Fruit fly (Drosophila melanogaster) whole organism, embryonic: Measurements from ENCODE around the gene SREBP.

ENCODE experiments used
- Aef1 ChIP-seq: fragments of 200-800 bp; sonication (Bioruptor generic); IDR thresholded peaks from 3 replicates; pipeline ENCODE4 v1.3.6; 2022; ENCODE audit warnings: missing biosample characterization, missing genetic modification characterization
- Awh ChIP-seq: fragments of 200-800 bp; sonication (Bioruptor generic); IDR thresholded peaks from 2 replicates; pipeline ENCODE4, ENCODE4 v1.3.6; 2022; ENCODE audit warnings: missing biosample characterization, missing genetic modification characterization
- CG11085 ChIP-seq: fragments of 200-800 bp; sonication (Bioruptor generic); IDR thresholded peaks from 2 replicates; pipeline ENCODE4 v1.3.6; 2022; ENCODE audit warnings: missing biosample characterization, missing genetic modification characterization
- CG11093 ChIP-seq: fragments of 200-800 bp; sonication (Bioruptor generic); IDR thresholded peaks from 3 replicates; pipeline ENCODE4 v1.3.6; 2022; ENCODE audit warnings: missing biosample characterization, missing genetic modification characterization
- CG12104 ChIP-seq: fragments of 200-800 bp; sonication (Bioruptor generic); optimal IDR thresholded peaks from 3 replicates; lab custom pipeline; 2016; ENCODE audit warnings: missing biosample characterization, missing genetic modification characterization
- CG13424 ChIP-seq: fragments of 200-800 bp; sonication (Bioruptor generic); optimal IDR thresholded peaks from 2 replicates; lab custom pipeline; 2019; ENCODE audit warnings: missing biosample characterization, mild to moderate bottlenecking, missing genetic modification characterization, moderate library complexity
- CG14050 ChIP-seq: fragments of 200-800 bp; sonication (Bioruptor generic); IDR thresholded peaks from 3 replicates; pipeline ENCODE4 v1.3.6; 2022; ENCODE audit warnings: missing biosample characterization, missing genetic modification characterization
- CG15514 ChIP-seq: fragments of 200-800 bp; sonication (Bioruptor generic); optimal IDR thresholded peaks from 3 replicates; lab custom pipeline; 2017; ENCODE audit warnings: missing biosample characterization, missing genetic modification characterization, mild to moderate bottlenecking, moderate library complexity, missing genetic modification reagents
- CG16863 ChIP-seq: fragments of 200-800 bp; sonication (Bioruptor generic); optimal IDR thresholded peaks from 3 replicates; lab custom pipeline; 2016; ENCODE audit warnings: missing biosample characterization, missing genetic modification characterization
- CG18262 ChIP-seq: fragments of 200-800 bp; optimal IDR thresholded peaks from 3 replicates; lab custom pipeline; 2019; ENCODE audit warnings: missing biosample characterization, mild to moderate bottlenecking, missing genetic modification characterization, moderate library complexity
- CG18764 ChIP-seq: fragments of 200-800 bp; sonication (Bioruptor generic); optimal IDR thresholded peaks from 3 replicates; lab custom pipeline; 2016; ENCODE audit warnings: missing biosample characterization, missing genetic modification characterization
- CG2199 ChIP-seq: fragments of 200-800 bp; sonication (Bioruptor generic); IDR thresholded peaks from 3 replicates; pipeline ENCODE4 v1.3.6; 2022; ENCODE audit warnings: missing biosample characterization, missing genetic modification characterization
- CG2889 ChIP-seq: fragments of 200-800 bp; sonication (Bioruptor generic); IDR thresholded peaks from 3 replicates; pipeline ENCODE4 v1.3.6; 2022; ENCODE audit warnings: missing biosample characterization, missing genetic modification characterization
- CG33557 ChIP-seq: fragments of 200-800 bp; sonication (Bioruptor generic); optimal IDR thresholded peaks from 2 replicates; lab custom pipeline; 2019; ENCODE audit warnings: missing biosample characterization, mild to moderate bottlenecking, missing genetic modification characterization, moderate library complexity
- CG4328 ChIP-seq: fragments of 200-800 bp; sonication (Bioruptor generic); optimal IDR thresholded peaks from 3 replicates; lab custom pipeline; 2017; ENCODE audit warnings: missing biosample characterization, missing genetic modification reagents, missing genetic modification characterization
- CG4617 ChIP-seq: fragments of 200-800 bp; sonication (Bioruptor generic); optimal IDR thresholded peaks from 3 replicates; lab custom pipeline; 2016; ENCODE audit warnings: missing biosample characterization, missing genetic modification characterization, borderline replicate concordance
- CG6654 ChIP-seq: fragments of 200-800 bp; sonication (Bioruptor generic); optimal IDR thresholded peaks from 2 replicates; lab custom pipeline; 2017; ENCODE audit warnings: missing biosample characterization, mild to moderate bottlenecking, missing genetic modification characterization
- CG8765 ChIP-seq: fragments of 200-800 bp; sonication (Bioruptor generic); IDR thresholded peaks from 2 replicates; pipeline ENCODE4 v1.3.6; 2022; ENCODE audit warnings: missing biosample characterization, missing genetic modification characterization
- CG9876 ChIP-seq: fragments of 200-800 bp; sonication (Bioruptor generic); optimal IDR thresholded peaks from 2 replicates; lab custom pipeline; 2016; ENCODE audit warnings: missing biosample characterization, missing genetic modification characterization
- CTCF ChIP-seq: fragments of 200-800 bp; sonication (Bioruptor generic); optimal IDR thresholded peaks from 2 replicates; lab custom pipeline; 2017; ENCODE audit warnings: missing biosample characterization, mild to moderate bottlenecking, missing genetic modification characterization, moderate library complexity
- CkIIα-i1 ChIP-seq: fragments of 200-800 bp; sonication (Bioruptor generic); IDR thresholded peaks from 2 replicates; pipeline ENCODE4 v1.3.6; 2022; ENCODE audit warnings: missing biosample characterization, missing genetic modification characterization
- CoRest ChIP-seq: fragments of 200-800 bp; sonication (Bioruptor generic); optimal IDR thresholded peaks from 3 replicates; lab custom pipeline; 2018; ENCODE audit warnings: missing biosample characterization, mild to moderate bottlenecking, missing genetic modification characterization, moderate library complexity
- D19A ChIP-seq: fragments of 200-800 bp; optimal IDR thresholded peaks from 3 replicates; lab custom pipeline; 2019; ENCODE audit warnings: missing biosample characterization, mild to moderate bottlenecking, missing genetic modification characterization, moderate library complexity
- Dbx ChIP-seq: fragments of 200-800 bp; sonication (Bioruptor generic); IDR thresholded peaks from 3 replicates; pipeline ENCODE4 v1.3.6; 2022; ENCODE audit warnings: missing biosample characterization, missing genetic modification characterization
- Dp ChIP-seq: fragments of 200-800 bp; sonication (Bioruptor generic); optimal IDR thresholded peaks from 2 replicates; lab custom pipeline; 2018; ENCODE audit warnings: missing biosample characterization, mild to moderate bottlenecking, missing genetic modification characterization, moderate library complexity
- Fer1 ChIP-seq: fragments of 200-800 bp; sonication (Bioruptor generic); optimal IDR thresholded peaks from 2 replicates; lab custom pipeline; 2017; ENCODE audit warnings: missing biosample characterization, mild to moderate bottlenecking, missing genetic modification characterization
- Hand ChIP-seq: fragments of 200-800 bp; sonication (Bioruptor generic); optimal IDR thresholded peaks from 2 replicates; lab custom pipeline; 2017; ENCODE audit warnings: mild to moderate bottlenecking, missing biosample characterization, missing genetic modification reagents, missing genetic modification characterization
- Hey ChIP-seq: fragments of 200-800 bp; sonication (Bioruptor generic); optimal IDR thresholded peaks from 3 replicates; lab custom pipeline; 2018; ENCODE audit warnings: missing biosample characterization, mild to moderate bottlenecking, missing genetic modification characterization
- Hmx ChIP-seq: fragments of 200-800 bp; sonication (Bioruptor generic); optimal IDR thresholded peaks from 2 replicates; lab custom pipeline; 2016; ENCODE audit warnings: missing biosample characterization, missing genetic modification characterization
- Lhr ChIP-seq: fragments of 200-800 bp; sonication (Bioruptor generic); optimal IDR thresholded peaks from 3 replicates; lab custom pipeline; 2017; ENCODE audit warnings: mild to moderate bottlenecking, missing biosample characterization, missing genetic modification reagents, missing genetic modification characterization
- MESR4 ChIP-seq: fragments of 200-800 bp; sonication (Bioruptor generic); optimal IDR thresholded peaks from 2 replicates; lab custom pipeline; 2018; ENCODE audit warnings: missing biosample characterization, mild to moderate bottlenecking, missing genetic modification characterization, moderate library complexity
- Max ChIP-seq: fragments of 200-800 bp; sonication (Bioruptor generic); optimal IDR thresholded peaks from 2 replicates; lab custom pipeline; 2016; ENCODE audit warnings: missing biosample characterization, mild to moderate bottlenecking, missing genetic modification characterization
- PHDP ChIP-seq: fragments of 200-800 bp; sonication (Bioruptor generic); optimal IDR thresholded peaks from 3 replicates; lab custom pipeline; 2018; ENCODE audit warnings: missing biosample characterization, mild to moderate bottlenecking, missing genetic modification characterization, moderate library complexity
- Ravus ChIP-seq: fragments of 200-800 bp; sonication (Bioruptor generic); IDR thresholded peaks from 2 replicates; pipeline ENCODE4 v1.3.6; 2022; ENCODE audit warnings: missing biosample characterization, missing genetic modification characterization
- cad ChIP-seq: fragments of >200 bp; optimal IDR thresholded peaks from 2 replicates; lab custom pipeline; 2017; ENCODE audit warnings: missing biosample characterization, missing genetic modification characterization
- crol ChIP-seq: fragments of 200-800 bp; sonication (Bioruptor generic); IDR thresholded peaks from 2 replicates; pipeline ENCODE4 v1.3.6; 2022; ENCODE audit warnings: missing biosample characterization, missing genetic modification characterization
- gce ChIP-seq: fragments of 200-800 bp; sonication (Bioruptor generic); IDR thresholded peaks from 3 replicates; pipeline ENCODE4 v1.3.6; 2022; ENCODE audit warnings: missing biosample characterization, missing genetic modification characterization
- gem ChIP-seq: fragments of 200-800 bp; sonication (Bioruptor generic); optimal IDR thresholded peaks from 2 replicates; lab custom pipeline; 2019; ENCODE audit warnings: missing biosample characterization, mild to moderate bottlenecking, missing genetic modification characterization, moderate library complexity
- lilli ChIP-seq: fragments of 200-800 bp; sonication (Bioruptor generic); optimal IDR thresholded peaks from 3 replicates; lab custom pipeline; 2016; ENCODE audit warnings: missing biosample characterization, missing genetic modification characterization
- mam ChIP-seq: fragments of 200-800 bp; sonication (Bioruptor generic); optimal IDR thresholded peaks from 3 replicates; lab custom pipeline; 2016; ENCODE audit warnings: missing biosample characterization, missing genetic modification characterization
- nerfin-1 ChIP-seq: fragments of 200-800 bp; sonication (Bioruptor generic); optimal IDR thresholded peaks from 3 replicates; lab custom pipeline; 2019; ENCODE audit warnings: missing biosample characterization, mild to moderate bottlenecking, missing genetic modification characterization, moderate library complexity
- oc ChIP-seq: fragments of 200-800 bp; sonication (Bioruptor generic); optimal IDR thresholded peaks from 2 replicates; lab custom pipeline; 2018; ENCODE audit warnings: missing biosample characterization, mild to moderate bottlenecking, missing genetic modification characterization, moderate library complexity
- odd ChIP-seq: fragments of 200-800 bp; sonication (Bioruptor generic); optimal IDR thresholded peaks from 2 replicates; lab custom pipeline; 2017; ENCODE audit warnings: missing biosample characterization, mild to moderate bottlenecking, missing genetic modification characterization
- org-1 ChIP-seq: fragments of 200-800 bp; sonication (Bioruptor generic); optimal IDR thresholded peaks from 2 replicates; lab custom pipeline; 2017; ENCODE audit warnings: missing biosample characterization, missing genetic modification characterization
- pb ChIP-seq: fragments of 200-800 bp; sonication (Bioruptor generic); optimal IDR thresholded peaks from 3 replicates; lab custom pipeline; 2016; ENCODE audit warnings: missing biosample characterization, missing genetic modification characterization
- pho ChIP-seq: fragments of 200-800 bp; sonication (Bioruptor generic); optimal IDR thresholded peaks from 2 replicates; lab custom pipeline; 2016; ENCODE audit warnings: missing biosample characterization, missing genetic modification characterization
- phol ChIP-seq: fragments of 200-800 bp; sonication (Bioruptor generic); optimal IDR thresholded peaks from 3 replicates; lab custom pipeline; 2018; ENCODE audit warnings: missing biosample characterization, mild to moderate bottlenecking, missing genetic modification characterization, moderate library complexity
- sna ChIP-seq: fragments of 200-800 bp; sonication (Bioruptor generic); IDR thresholded peaks from 2 replicates; pipeline ENCODE4 v1.3.6; 2022; ENCODE audit warnings: missing biosample characterization, missing genetic modification characterization; ENCODE audit not compliant: partially characterized antibody
- unpg ChIP-seq: fragments of 200-800 bp; sonication (Bioruptor generic); optimal IDR thresholded peaks from 3 replicates; lab custom pipeline; 2018; ENCODE audit warnings: missing biosample characterization, mild to moderate bottlenecking, missing genetic modification characterization, moderate library complexity
- zen ChIP-seq: fragments of 200-800 bp; sonication (Bioruptor generic); optimal IDR thresholded peaks from 3 replicates; lab custom pipeline; 2018; ENCODE audit warnings: missing biosample characterization, mild to moderate bottlenecking, missing genetic modification characterization, moderate library complexity
- zfh1 ChIP-seq: fragments of 200-800 bp; sonication (Bioruptor generic); IDR thresholded peaks from 3 replicates; pipeline ENCODE4 v1.3.6; 2022; ENCODE audit warnings: missing biosample characterization, missing genetic modification characterization

SREBP gene

dm6 chr3L:19793438-19793998, at the start of gene SREBP, which contains the start of the genes CG42637 and Gyc76C (continued):
- peak; percentile 11 for TF ChIP-seq gem
- peak; percentile 13 for TF ChIP-seq pb (GFP tag; lab: Kevin White, UChicago)
- no peak for TF ChIP-seq PHDP (tag; lab: Kevin White, UChicago)
- TF ChIP-seq CG2889 (GFP tag; lab: Robert Waterston, UW) = no peak
- peak; percentile 75 for TF ChIP-seq CTCF (GFP tag; lab: Kevin White, UChicago)
- no peak for TF ChIP-seq CG11085
- TF ChIP-seq CG18262 = no peak
- TF ChIP-seq D19A (tag; lab: Kevin White, UChicago) = no peak
- TF ChIP-seq sna = peak; percentile 27; the same call in 1 of the 2 replicates
- peak; percentile 10 for TF ChIP-seq oc (tag; lab: Kevin White, UChicago)
- peak; percentile 36 for TF ChIP-seq phol
- TF ChIP-seq CG4617 (GFP tag; lab: Kevin White, UChicago) = peak; percentile 38
- TF ChIP-seq CG6654 (GFP tag; lab: Kevin White, UChicago) = no peak
- TF ChIP-seq zen = peak; percentile 67
- TF ChIP-seq CG4328 (GFP tag; lab: Kevin White, UChicago) = no peak
- TF ChIP-seq MESR4 (GFP tag; lab: Kevin White, UChicago) = no peak
- TF ChIP-seq Dp = peak; percentile 84
- TF ChIP-seq Dbx (GFP tag; lab: Robert Waterston, UW) = peak; percentile 29; the same call in 1 of the 3 replicates
- TF ChIP-seq CG16863 (GFP tag; lab: Kevin White, UChicago) = no peak
- TF ChIP-seq CG14050 (GFP tag; lab: Robert Waterston, UW) = no peak
- no peak for TF ChIP-seq org-1 (GFP tag; lab: Kevin White, UChicago)
- no peak for TF ChIP-seq CG33557
- TF ChIP-seq CoRest = peak; percentile 31
- TF ChIP-seq CG2199 (GFP tag; lab: Robert Waterston, UW) = no peak
- no peak for TF ChIP-seq Hey (tag; lab: Kevin White, UChicago)
- TF ChIP-seq Fer1 (GFP tag; lab: Kevin White, UChicago) = no peak
- no peak for TF ChIP-seq odd (GFP tag; lab: Kevin White, UChicago)
- TF ChIP-seq CG11093 (GFP tag; lab: Robert Waterston, UW) = no peak
- TF ChIP-seq CG8765 (GFP tag; lab: Robert Waterston, UW) = 0 out of 2 replicates have a peak, but pooled peaks have one; percentile 10
- TF ChIP-seq unpg = no peak
- peak; percentile 10 for TF ChIP-seq CG12104 (GFP tag; lab: Kevin White, UChicago)
- TF ChIP-seq zfh1 (GFP tag; lab: Robert Waterston, UW) = 0 out of 3 replicates have a peak, but pooled peaks have one; percentile 36
- TF ChIP-seq lilli (GFP tag; lab: Kevin White, UChicago) = no peak
- TF ChIP-seq CG18764 = no peak
- TF ChIP-seq Hand (GFP tag; lab: Kevin White, UChicago) = no peak
- TF ChIP-seq pho (GFP tag; lab: Kevin White, UChicago) = no peak
- no peak for TF ChIP-seq Hmx (GFP tag; lab: Kevin White, UChicago)
- no peak for TF ChIP-seq Ravus (GFP tag; lab: Robert Waterston, UW)
- peak; percentile 29 for TF ChIP-seq Max (GFP tag; lab: Kevin White, UChicago)
- TF ChIP-seq mam (GFP tag; lab: Kevin White, UChicago) = no peak
- TF ChIP-seq CG15514 = peak; percentile 100
- TF ChIP-seq CG13424 (tag; lab: Kevin White, UChicago) = no peak
- no peak for TF ChIP-seq cad
- TF ChIP-seq crol (GFP tag; lab: Robert Waterston, UW) = no peak
- peak; percentile 93 for TF ChIP-seq Lhr (GFP tag; lab: Kevin White, UChicago)
- TF ChIP-seq gce (GFP tag; lab: Robert Waterston, UW) = peak; percentile 11; the same call in 1 of the 3 replicates
- TF ChIP-seq CG9876 (GFP tag; lab: Kevin White, UChicago) = no peak
- TF ChIP-seq nerfin-1 (tag; lab: Kevin White, UChicago) = no peak
- TF ChIP-seq CkIIα-i1 (GFP tag; lab: Robert Waterston, UW) = no peak
- TF ChIP-seq Aef1 (GFP tag; lab: Robert Waterston, UW) = no peak
- no peak for TF ChIP-seq Awh (GFP tag; lab: Robert Waterston, UW)
